Fruit fly (Drosophila melanogaster): ENCODE results near the gene CG44954.
A peak's percentile ranks its signal among the peaks of the same experiment; 100 is the strongest.

The CG44954 gene

dm6 chr3R:30600154-30601009, 21.3 kb downstream of the CG44954 start (continued):
- TF ChIP-seq CG31388 (GFP tag; optimal IDR thresholded peaks at IDR 0.05) (peak; percentile 88), CG11093 (GFP tag; IDR thresholded peaks at IDR 0.05) (peak; percentile 86), fd102C (GFP tag; optimal IDR thresholded peaks at IDR 0.05) (peak; percentile 56), CG9437 (GFP tag; optimal IDR thresholded peaks at IDR 0.05) (peak; percentile 85), hb (GFP tag; IDR thresholded peaks at IDR 0.05; ENCODE audit: partially characterized antibody) (no peak), cwo (GFP tag; optimal IDR thresholded peaks at IDR 0.05) (peak; percentile 90), nau (GFP tag; optimal IDR thresholded peaks at IDR 0.05) (peak; percentile 87), tx (GFP tag; optimal IDR thresholded peaks at IDR 0.05) (peak; percentile 84), toy (GFP tag; IDR thresholded peaks at IDR 0.05) (peak; percentile 87), ro (GFP tag; IDR thresholded peaks at IDR 0.05) (peak; percentile 73), trh (GFP tag; optimal IDR thresholded peaks at IDR 0.05) (peak; percentile 89), CG14441 (GFP tag; IDR thresholded peaks at IDR 0.05) (peak; percentile 93), CG9932 (GFP tag; IDR thresholded peaks at IDR 0.05) (peak; percentile 87), CG11456 (GFP tag; IDR thresholded peaks at IDR 0.05) (peak; percentile 92), CG6854 (GFP tag; optimal IDR thresholded peaks at IDR 0.05) (peak; percentile 90), Chrac-16 (GFP tag; optimal IDR thresholded peaks at IDR 0.05) (peak; percentile 87), oc (tag; optimal IDR thresholded peaks at IDR 0.05) (peak; percentile 86), zen2 (GFP tag; IDR thresholded peaks at IDR 0.05; ENCODE audit: partially characterized antibody) (no peak), zen (tag; optimal IDR thresholded peaks at IDR 0.05) (peak; percentile 80), unc-4 (GFP tag; IDR thresholded peaks at IDR 0.05; ENCODE audit: partially characterized antibody) (no peak; the same call in 1 of the 2 replicates), Hmr (GFP tag; optimal IDR thresholded peaks at IDR 0.05) (peak; percentile 93), CG1024 (GFP tag; IDR thresholded peaks at IDR 0.05) (peak; percentile 89), her (GFP tag; optimal IDR thresholded peaks at IDR 0.05) (peak; percentile 61), Usf (GFP tag; optimal IDR thresholded peaks at IDR 0.05) (peak; percentile 69), br (optimal IDR thresholded peaks at IDR 0.05) (no peak), z (GFP tag; IDR thresholded peaks at IDR 0.05) (peak; percentile 93), chm (GFP tag; IDR thresholded peaks at IDR 0.05) (peak; percentile 97), grn (GFP tag; optimal IDR thresholded peaks at IDR 0.05) (peak; percentile 21), chinmo (GFP tag; IDR thresholded peaks at IDR 0.05; ENCODE audit: partially characterized antibody) (peak; percentile 52; the same call in 1 of the 4 replicates), bbx (GFP tag; IDR thresholded peaks at IDR 0.05; ENCODE audit: partially characterized antibody) (0 out of 2 replicates have a peak, but pooled peaks have one; percentile 45), CG12219 (GFP tag; optimal IDR thresholded peaks at IDR 0.05) (peak; percentile 90), CG9876 (GFP tag; optimal IDR thresholded peaks at IDR 0.05) (peak; percentile 69), sens-2 (GFP tag; IDR thresholded peaks at IDR 0.05) (peak; percentile 91), vvl (GFP tag; IDR thresholded peaks at IDR 0.05) (peak; percentile 99), Asciz (GFP tag; optimal IDR thresholded peaks at IDR 0.05) (peak; percentile 86), CG2678 (tag; optimal IDR thresholded peaks at IDR 0.05) (peak; percentile 93), row (GFP tag; IDR thresholded peaks at IDR 0.05) (peak; percentile 94), CG3847 (GFP tag; IDR thresholded peaks at IDR 0.05) (peak; percentile 90), CG15696 (tag; optimal IDR thresholded peaks at IDR 0.05) (peak; percentile 74), Sry-β (GFP tag; optimal IDR thresholded peaks at IDR 0.05) (peak; percentile 21), crp (GFP tag; optimal IDR thresholded peaks at IDR 0.05) (peak; percentile 6 to 85), Antp (GFP tag; optimal IDR thresholded peaks at IDR 0.05) (peak; percentile 72), MESR4 (GFP tag; optimal IDR thresholded peaks at IDR 0.05) (peak; percentile 22), Deaf1 (tag; optimal IDR thresholded peaks at IDR 0.05) (peak; percentile 67), ftz-f1 (GFP tag; optimal IDR thresholded peaks at IDR 0.05) (peak; percentile 42), Spps (tag; optimal IDR thresholded peaks at IDR 0.05) (peak; percentile 88), Doc2 (GFP tag; IDR thresholded peaks at IDR 0.05) (0 out of 2 replicates have a peak, but pooled peaks have one; percentile 43), CG11723 (GFP tag; optimal IDR thresholded peaks at IDR 0.05) (peak; percentile 77)
